Worm (Caenorhabditis elegans) whole organism, late embryonic: ENCODE measurements around the gene rcs-1.

Source experiments
- K02D7.2 ChIP-seq: sonication (generic microtip); optimal IDR thresholded peaks from 2 replicates; lab custom pipeline; 2017; ENCODE audit warnings: mild to moderate bottlenecking, missing genetic modification characterization, missing compliant biosample characterization
- K09A11.1 ChIP-seq: sonication (generic microtip); optimal IDR thresholded peaks from 2 replicates; lab custom pipeline; 2017; ENCODE audit warnings: antibody characterized with exemption, mild to moderate bottlenecking, missing genetic modification characterization, missing compliant biosample characterization; ENCODE audit not compliant: insufficient read depth
- T23F11.4 ChIP-seq: fragments of 200-800 bp; sonication (Bioruptor generic); optimal IDR thresholded peaks from 2 replicates; lab custom pipeline; 2018; ENCODE audit warnings: mild to moderate bottlenecking, missing genetic modification characterization, missing compliant biosample characterization
- Y22D7AL.16 ChIP-seq: sonication (generic microtip); optimal IDR thresholded peaks from 2 replicates; lab custom pipeline; 2016; ENCODE audit warnings: missing genetic modification characterization, missing compliant biosample characterization
- ahr-1 ChIP-seq: sonication (generic microtip); optimal IDR thresholded peaks from 2 replicates; lab custom pipeline; 2016; ENCODE audit warnings: missing genetic modification characterization, missing compliant biosample characterization
- ceh-14 ChIP-seq: sonication (generic microtip); optimal IDR thresholded peaks from 2 replicates; lab custom pipeline; 2016; ENCODE audit warnings: missing genotype, missing genetic modification characterization, missing compliant biosample characterization
- ceh-30 ChIP-seq: fragments of 150-350 bp; optimal IDR thresholded peaks from 2 replicates; lab custom pipeline; 2014; ENCODE audit warnings: missing biosample characterization, missing genetic modification characterization
- ceh-45 ChIP-seq: fragments of 200-800 bp; sonication (Bioruptor generic); IDR thresholded peaks from 2 replicates; pipeline ENCODE4 v1.3.6; 2022; ENCODE audit warnings: missing genetic modification reagents, missing genetic modification characterization, missing compliant biosample characterization
- ceh-6 ChIP-seq: fragments of 200-800 bp; sonication (Bioruptor generic); optimal IDR thresholded peaks from 2 replicates; lab custom pipeline; 2018; ENCODE audit warnings: mild to moderate bottlenecking, missing genetic modification characterization, missing compliant biosample characterization
- ceh-9 ChIP-seq: sonication (generic microtip); optimal IDR thresholded peaks from 2 replicates; lab custom pipeline; 2016; ENCODE audit warnings: mild to moderate bottlenecking, missing genetic modification characterization, inconsistent platforms, missing compliant biosample characterization
- elt-4 ChIP-seq: sonication (generic microtip); optimal IDR thresholded peaks from 2 replicates; lab custom pipeline; 2016; ENCODE audit warnings: missing genetic modification characterization, missing compliant biosample characterization
- ets-4 ChIP-seq: sonication (generic microtip); optimal IDR thresholded peaks from 2 replicates; lab custom pipeline; 2016; ENCODE audit warnings: missing genetic modification characterization, missing compliant biosample characterization
- fax-1 ChIP-seq: sonication (generic microtip); optimal IDR thresholded peaks from 2 replicates; lab custom pipeline; 2016; ENCODE audit warnings: missing genotype, missing genetic modification characterization, missing compliant biosample characterization
- fkh-10 ChIP-seq: fragments of 150-350 bp; optimal IDR thresholded peaks from 2 replicates; lab custom pipeline; 2014; ENCODE audit warnings: missing biosample characterization, missing genetic modification reagents, missing genetic modification characterization
- gmeb-2 ChIP-seq: sonication (generic microtip); optimal IDR thresholded peaks from 2 replicates; lab custom pipeline; 2016; ENCODE audit warnings: missing genetic modification characterization, inconsistent platforms, missing compliant biosample characterization
- hlh-13 ChIP-seq: fragments of 200-800 bp; sonication (Bioruptor generic); optimal IDR thresholded peaks from 2 replicates; lab custom pipeline; 2018; ENCODE audit warnings: mild to moderate bottlenecking, missing genetic modification characterization, missing compliant biosample characterization
- hlh-15 ChIP-seq: sonication (generic microtip); optimal IDR thresholded peaks from 2 replicates; lab custom pipeline; 2016; ENCODE audit warnings: missing genetic modification characterization, missing compliant biosample characterization
- hlh-30 ChIP-seq: sonication (generic microtip); optimal IDR thresholded peaks from 2 replicates; lab custom pipeline; 2017; ENCODE audit warnings: antibody characterized with exemption, missing genetic modification characterization, missing compliant biosample characterization; ENCODE audit not compliant: insufficient read depth
- hlh-6 ChIP-seq: sonication (generic microtip); optimal IDR thresholded peaks from 2 replicates; lab custom pipeline; 2016; ENCODE audit warnings: missing genotype, missing genetic modification characterization, missing compliant biosample characterization
- madf-2 ChIP-seq: sonication (generic microtip); optimal IDR thresholded peaks from 2 replicates; lab custom pipeline; 2017; ENCODE audit warnings: missing genetic modification characterization, missing compliant biosample characterization
- mec-3 ChIP-seq: sonication (generic microtip); optimal IDR thresholded peaks from 2 replicates; lab custom pipeline; 2016; ENCODE audit warnings: borderline replicate concordance, missing genetic modification characterization, missing compliant biosample characterization
- nfya-1 ChIP-seq: sonication (generic microtip); optimal IDR thresholded peaks from 2 replicates; lab custom pipeline; 2017; ENCODE audit warnings: missing genetic modification characterization, mild to moderate bottlenecking, missing compliant biosample characterization, antibody characterized with exemption, moderate library complexity
- nhr-11 ChIP-seq: fragments of 150-350 bp; optimal IDR thresholded peaks from 2 replicates; lab custom pipeline; 2014; ENCODE audit warnings: missing biosample characterization, missing genetic modification characterization
- npax-4 ChIP-seq: sonication (generic microtip); optimal IDR thresholded peaks from 2 replicates; lab custom pipeline; 2016; ENCODE audit warnings: missing genetic modification characterization, missing compliant biosample characterization
- odd-2 ChIP-seq: sonication (generic microtip); optimal IDR thresholded peaks from 2 replicates; lab custom pipeline; 2017; ENCODE audit warnings: antibody characterized with exemption, mild to moderate bottlenecking, missing genetic modification characterization, missing compliant biosample characterization
- pag-3 ChIP-seq: sonication (generic microtip); optimal IDR thresholded peaks from 2 replicates; lab custom pipeline; 2016; ENCODE audit warnings: missing compliant biosample characterization, missing genetic modification characterization, borderline replicate concordance
- pax-1 ChIP-seq: fragments of 150-350 bp; optimal IDR thresholded peaks from 2 replicates; lab custom pipeline; 2014; ENCODE audit warnings: missing biosample characterization, missing genetic modification characterization
- pha-2 ChIP-seq: sonication (generic microtip); optimal IDR thresholded peaks from 2 replicates; lab custom pipeline; 2017; ENCODE audit warnings: mild to moderate bottlenecking, missing genetic modification characterization, missing compliant biosample characterization
- pha-4 ChIP-seq: fragments of 150-350 bp; optimal IDR thresholded peaks from 2 replicates; lab custom pipeline; 2018; ENCODE audit warnings: missing biosample characterization, missing genetic modification reagents, missing genetic modification characterization
- pqm-1 ChIP-seq: sonication (generic microtip); optimal IDR thresholded peaks from 2 replicates; lab custom pipeline; 2016; ENCODE audit warnings: missing genetic modification characterization, missing compliant biosample characterization
- pros-1 ChIP-seq: fragments of 150-350 bp; optimal IDR thresholded peaks from 2 replicates; lab custom pipeline; 2014; ENCODE audit warnings: missing biosample characterization, missing genetic modification reagents, missing genetic modification characterization
- ref-2 ChIP-seq: sonication (generic microtip); optimal IDR thresholded peaks from 2 replicates; lab custom pipeline; 2016; ENCODE audit warnings: missing genetic modification characterization, missing compliant biosample characterization
- sox-2 ChIP-seq: fragments of 200-800 bp; sonication (Bioruptor generic); IDR thresholded peaks from 2 replicates; pipeline ENCODE4 v1.3.6; 2022; ENCODE audit warnings: missing genetic modification reagents, missing genetic modification characterization, missing compliant biosample characterization
- sox-4 ChIP-seq: sonication (generic microtip); optimal IDR thresholded peaks from 2 replicates; lab custom pipeline; 2017; ENCODE audit warnings: mild to moderate bottlenecking, missing genetic modification characterization, inconsistent platforms, missing compliant biosample characterization
- syd-9 ChIP-seq: sonication (generic microtip); optimal IDR thresholded peaks from 2 replicates; lab custom pipeline; 2016; ENCODE audit warnings: mild to moderate bottlenecking, missing genetic modification characterization, moderate library complexity, missing compliant biosample characterization
- ttx-3 ChIP-seq: sonication (generic microtip); optimal IDR thresholded peaks from 2 replicates; lab custom pipeline; 2016; ENCODE audit warnings: missing genetic modification reagents, missing genetic modification characterization, missing compliant biosample characterization
- unc-55 ChIP-seq: sonication (generic microtip); optimal IDR thresholded peaks from 2 replicates; lab custom pipeline; 2017; ENCODE audit warnings: missing biosample characterization, missing genetic modification reagents, missing genetic modification characterization
- ztf-16 ChIP-seq: sonication (generic microtip); optimal IDR thresholded peaks from 2 replicates; lab custom pipeline; 2017; ENCODE audit warnings: missing genetic modification characterization, missing compliant biosample characterization

Gene rcs-1

ce11 chrX:8869112-8869675 is 40.9 kb upstream of the rcs-1 start, which contains the start of the genes ubc-22 and ubc-21:
ubc-22 (minus strand) TSS chrX:8869162.
ubc-21 (plus strand) TSS chrX:8869625.
- no peak for TF ChIP-seq npax-4 (tag; lab: Kevin White, UChicago)
- TF ChIP-seq ahr-1 (tag; lab: Kevin White, UChicago), result no peak
- TF ChIP-seq mec-3 (tag; lab: Kevin White, UChicago), result no peak

- TF ChIP-seq K02D7.2 (tag; lab: Kevin White, UChicago) (no peak), ceh-6 (no peak), nhr-11 (no peak), Y22D7AL.16 (tag; lab: Kevin White, UChicago) (no peak), gmeb-2 (tag; lab: Kevin White, UChicago) (no peak), pros-1 (tag; lab: Kevin White, UChicago) (no peak), T23F11.4 (GFP tag; lab: Kevin White, UChicago) (no peak), pha-2 (tag; lab: Kevin White, UChicago) (no peak), pax-1 (tag; lab: Kevin White, UChicago) (no peak)
These were observed 38.2 kb upstream of the rcs-1 start, which contains the start of gene ins-9 for ce11 chrX:8866563-8866962. ins-9 (minus strand) TSS chrX:8866663.

- TF ChIP-seq ttx-3 (tag; lab: Kevin White, UChicago) (no peak), pqm-1 (tag; lab: Kevin White, UChicago) (no peak), ceh-30 (tag; lab: Kevin White, UChicago) (no peak), sox-2 (GFP tag; lab: Robert Waterston, UW) (no peak), nfya-1 (no peak), pha-4 (tag; lab: Kevin White, UChicago) (no peak), hlh-30 (tag; lab: Kevin White, UChicago) (no peak), syd-9 (tag; lab: Kevin White, UChicago) (no peak), ceh-6 (no peak), npax-4 (tag; lab: Kevin White, UChicago) (no peak), Y22D7AL.16 (tag; lab: Kevin White, UChicago) (no peak), madf-2 (tag; lab: Kevin White, UChicago) (no peak), K09A11.1 (tag; lab: Kevin White, UChicago) (no peak), elt-4 (tag; lab: Kevin White, UChicago) (no peak), ztf-16 (tag; lab: Kevin White, UChicago) (no peak)
These were observed 32.6 kb upstream of the rcs-1 start, which contains the start of gene C06E2.9 for ce11 chrX:8860958-8861357. C06E2.9 (plus strand) TSS chrX:8861258.

ce11 chrX:8859538-8859937 is 31.2 kb upstream of the rcs-1 start:
- TF ChIP-seq ceh-45 (GFP tag; lab: Robert Waterston, UW) (no peak), hlh-13 (no peak), ets-4 (tag; lab: Kevin White, UChicago) (no peak), ceh-9 (tag; lab: Kevin White, UChicago) (no peak), ref-2 (tag; lab: Kevin White, UChicago) (no peak)
- TF ChIP-seq, all 69 proteins: peak for 0

ce11 chrX:8857904-8858612 is 29.7 kb upstream of the rcs-1 start, which contains the start of gene C06E2.5:
C06E2.5 (minus strand) TSS chrX:8857954.
- TF ChIP-seq hlh-6 (tag; lab: Kevin White, UChicago), result no peak
- TF ChIP-seq, all 69 proteins: peak for 0

- no peak for TF ChIP-seq fax-1
- no peak for TF ChIP-seq T23F11.4 (GFP tag; lab: Kevin White, UChicago)
- TF ChIP-seq pros-1 (tag; lab: Kevin White, UChicago), result no peak
- TF ChIP-seq ceh-14, result no peak
- no peak for TF ChIP-seq gmeb-2 (tag; lab: Kevin White, UChicago)
- no peak for TF ChIP-seq pag-3 (tag; lab: Kevin White, UChicago)
- TF ChIP-seq sox-4 (tag; lab: Kevin White, UChicago), result no peak
- no peak for TF ChIP-seq pha-2 (tag; lab: Kevin White, UChicago)
- TF ChIP-seq unc-55 (GFP tag; lab: Kevin White, UChicago), result no peak
- no peak for TF ChIP-seq sox-2 (GFP tag; lab: Robert Waterston, UW)
- TF ChIP-seq fkh-10, result no peak
- no peak for TF ChIP-seq odd-2 (tag; lab: Kevin White, UChicago)
- TF ChIP-seq hlh-15 (tag; lab: Kevin White, UChicago), result no peak
These were observed 26.1 kb upstream of the rcs-1 start for ce11 chrX:8854409-8854808.
